Fruit fly (Drosophila melanogaster) whole organism, embryonic: ENCODE results near the gene RpS14a.

Experiments used
- ATbp ChIP-seq: fragments of 200-800 bp; sonication (Bioruptor generic); optimal IDR thresholded peaks from 2 replicates; lab custom pipeline; 2017; ENCODE audit warnings: missing biosample characterization, mild to moderate bottlenecking, missing genetic modification characterization, missing genetic modification reagents
- Atf6 ChIP-seq: fragments of 200-800 bp; sonication (Bioruptor generic); IDR thresholded peaks from 2 replicates; pipeline ENCODE4 v1.3.6; 2022; ENCODE audit warnings: missing biosample characterization, missing genetic modification characterization
- B-H1 ChIP-seq: fragments of 200-800 bp; sonication (Bioruptor generic); IDR thresholded peaks from 3 replicates; pipeline ENCODE4 v1.3.6; 2022; ENCODE audit warnings: missing biosample characterization, missing genetic modification characterization
- Bgb ChIP-seq: fragments of 200-800 bp; sonication (Bioruptor generic); IDR thresholded peaks from 2 replicates; pipeline ENCODE4 v1.3.6; 2022; ENCODE audit warnings: missing biosample characterization, missing genetic modification characterization; ENCODE audit not compliant: partially characterized antibody
- Blimp-1 ChIP-seq: fragments of 200-800 bp; sonication (Bioruptor generic); optimal IDR thresholded peaks from 3 replicates; lab custom pipeline; 2018; ENCODE audit warnings: missing biosample characterization, missing genetic modification characterization, mild to moderate bottlenecking, moderate library complexity, missing genetic modification reagents
- Bteb2 ChIP-seq: fragments of 200-800 bp; sonication (Bioruptor generic); optimal IDR thresholded peaks from 2 replicates; lab custom pipeline; 2016; ENCODE audit warnings: missing biosample characterization, missing genetic modification characterization
- C15 ChIP-seq: fragments of 200-800 bp; sonication (Bioruptor generic); IDR thresholded peaks from 3 replicates; pipeline ENCODE4 v1.3.6; 2022; ENCODE audit warnings: missing biosample characterization, missing genetic modification characterization
- CG10565 ChIP-seq: fragments of 200-800 bp; sonication (Bioruptor generic); optimal IDR thresholded peaks from 3 replicates; lab custom pipeline; 2016; ENCODE audit warnings: missing biosample characterization, mild to moderate bottlenecking, missing genetic modification characterization
- CG10979 ChIP-seq: fragments of 200-800 bp; sonication (Bioruptor generic); optimal IDR thresholded peaks from 2 replicates; lab custom pipeline; 2018; ENCODE audit warnings: missing biosample characterization, mild to moderate bottlenecking, missing genetic modification characterization, moderate library complexity
- CG11456 ChIP-seq: fragments of 200-800 bp; sonication (Bioruptor generic); IDR thresholded peaks from 3 replicates; pipeline ENCODE4 v1.3.6; 2022; ENCODE audit warnings: missing biosample characterization, missing genetic modification characterization
- CG11723 ChIP-seq: fragments of 200-800 bp; sonication (Bioruptor generic); optimal IDR thresholded peaks from 2 replicates; lab custom pipeline; 2017; ENCODE audit warnings: missing biosample characterization, mild to moderate bottlenecking, missing genetic modification characterization
- CG12071 ChIP-seq: fragments of 200-800 bp; sonication (Bioruptor generic); optimal IDR thresholded peaks from 3 replicates; lab custom pipeline; 2018; ENCODE audit warnings: missing biosample characterization, mild to moderate bottlenecking, missing genetic modification characterization
- CG12744 ChIP-seq: fragments of 200-800 bp; sonication (Bioruptor generic); optimal IDR thresholded peaks from 2 replicates; lab custom pipeline; 2016; ENCODE audit warnings: missing biosample characterization, missing genetic modification characterization
- CG12769 ChIP-seq: fragments of 200-800 bp; sonication (Bioruptor generic); optimal IDR thresholded peaks from 2 replicates; lab custom pipeline; 2019; ENCODE audit warnings: missing biosample characterization, mild to moderate bottlenecking, missing genetic modification characterization, moderate library complexity
- CG13424 ChIP-seq: fragments of 200-800 bp; sonication (Bioruptor generic); optimal IDR thresholded peaks from 2 replicates; lab custom pipeline; 2019; ENCODE audit warnings: missing biosample characterization, mild to moderate bottlenecking, missing genetic modification characterization, moderate library complexity
- CG15479 ChIP-seq: fragments of 200-800 bp; sonication (Bioruptor generic); optimal IDR thresholded peaks from 3 replicates; lab custom pipeline; 2019; ENCODE audit warnings: missing biosample characterization, mild to moderate bottlenecking, missing genetic modification characterization, moderate library complexity
- CG17802 ChIP-seq: fragments of 200-800 bp; sonication (Bioruptor generic); optimal IDR thresholded peaks from 2 replicates; lab custom pipeline; 2018; ENCODE audit warnings: missing biosample characterization, mild to moderate bottlenecking, missing genetic modification characterization, moderate library complexity
- CG42726 ChIP-seq: fragments of 200-800 bp; sonication (Bioruptor generic); IDR thresholded peaks from 2 replicates; pipeline ENCODE4 v1.3.6; 2022; ENCODE audit warnings: missing biosample characterization, missing genetic modification characterization; ENCODE audit not compliant: partially characterized antibody
- CG4424 ChIP-seq: fragments of 200-800 bp; sonication (Bioruptor generic); optimal IDR thresholded peaks from 3 replicates; lab custom pipeline; 2016; ENCODE audit warnings: missing biosample characterization, missing genetic modification characterization
- CG6175 ChIP-seq: fragments of 200-800 bp; sonication (Bioruptor generic); IDR thresholded peaks from 3 replicates; pipeline ENCODE4 v1.3.6; 2022; ENCODE audit warnings: missing biosample characterization, missing genetic modification characterization
- CG6254 ChIP-seq: fragments of 200-800 bp; sonication (Bioruptor generic); optimal IDR thresholded peaks from 3 replicates; lab custom pipeline; 2017; ENCODE audit warnings: mild to moderate bottlenecking, missing biosample characterization, missing genetic modification reagents, missing genetic modification characterization
- CG7556 ChIP-seq: fragments of 200-800 bp; sonication (Bioruptor generic); optimal IDR thresholded peaks from 2 replicates; lab custom pipeline; 2017; ENCODE audit warnings: missing biosample characterization, mild to moderate bottlenecking, missing genetic modification characterization
- CG8359 ChIP-seq: fragments of 200-800 bp; sonication (Bioruptor generic); optimal IDR thresholded peaks from 2 replicates; lab custom pipeline; 2017; ENCODE audit warnings: missing biosample characterization, mild to moderate bottlenecking, missing genetic modification characterization, borderline replicate concordance
- CG9609 ChIP-seq: fragments of 200-800 bp; sonication (Bioruptor generic); optimal IDR thresholded peaks from 3 replicates; lab custom pipeline; 2016; ENCODE audit warnings: missing biosample characterization, missing genetic modification characterization
- Camta ChIP-seq: fragments of 200-800 bp; sonication (Bioruptor generic); optimal IDR thresholded peaks from 2 replicates; lab custom pipeline; 2016; ENCODE audit warnings: missing biosample characterization, missing genetic modification characterization
- CkIIα-i1 ChIP-seq: fragments of 200-800 bp; sonication (Bioruptor generic); IDR thresholded peaks from 2 replicates; pipeline ENCODE4 v1.3.6; 2022; ENCODE audit warnings: missing biosample characterization, missing genetic modification characterization
- D ChIP-seq, 2 experiments: fragments of 200-800 bp in 1 of 2; fragments of >200 bp in 1 of 2; sonication (Bioruptor generic) in 1 of 2; optimal IDR thresholded peaks; 2 replicates in 1 of 2; 3 replicates in 1 of 2; lab custom pipeline; 2017; ENCODE audit warnings: mild to moderate bottlenecking in 1 of 2, missing biosample characterization in 1 of 2, missing genetic modification characterization in 1 of 2, missing genetic modification reagents in 1 of 2
- Dad ChIP-seq: fragments of 200-800 bp; sonication (Bioruptor generic); optimal IDR thresholded peaks from 3 replicates; lab custom pipeline; 2016; ENCODE audit warnings: missing biosample characterization, missing genetic modification characterization
- Dip3 ChIP-seq: fragments of 200-800 bp; sonication (Bioruptor generic); optimal IDR thresholded peaks from 3 replicates; lab custom pipeline; 2016; ENCODE audit warnings: missing biosample characterization, missing genetic modification characterization
- Drgx ChIP-seq: fragments of 200-800 bp; sonication (Bioruptor generic); IDR thresholded peaks from 2 replicates; pipeline ENCODE4 v1.3.6; 2022; ENCODE audit warnings: missing biosample characterization, missing genetic modification characterization
- Hand ChIP-seq: fragments of 200-800 bp; sonication (Bioruptor generic); optimal IDR thresholded peaks from 2 replicates; lab custom pipeline; 2017; ENCODE audit warnings: mild to moderate bottlenecking, missing biosample characterization, missing genetic modification reagents, missing genetic modification characterization
- Kr ChIP-seq: fragments of 200-800 bp; sonication (Bioruptor generic); optimal IDR thresholded peaks from 2 replicates; lab custom pipeline; 2017; ENCODE audit warnings: missing biosample characterization, mild to moderate bottlenecking, missing genetic modification characterization
- NFAT ChIP-seq: fragments of 200-800 bp; sonication (Bioruptor generic); IDR thresholded peaks from 2 replicates; pipeline ENCODE4 v1.3.6; 2022; ENCODE audit warnings: missing biosample characterization, missing genetic modification characterization
- Nf-YB ChIP-seq: fragments of 200-800 bp; sonication (Bioruptor generic); optimal IDR thresholded peaks from 3 replicates; lab custom pipeline; 2019; ENCODE audit warnings: missing biosample characterization, mild to moderate bottlenecking, missing genetic modification characterization, moderate library complexity
- cg ChIP-seq: fragments of 200-800 bp; sonication (Bioruptor generic); optimal IDR thresholded peaks from 3 replicates; lab custom pipeline; 2019; ENCODE audit warnings: missing biosample characterization, mild to moderate bottlenecking, missing genetic modification characterization, moderate library complexity
- chinmo ChIP-seq: fragments of 200-800 bp; sonication (Bioruptor generic); IDR thresholded peaks from 4 replicates; pipeline ENCODE4 v1.3.6; 2022; ENCODE audit warnings: missing biosample characterization, missing genetic modification characterization; ENCODE audit not compliant: partially characterized antibody
- dan ChIP-seq: fragments of 200-800 bp; sonication (Bioruptor generic); IDR thresholded peaks from 2 replicates; pipeline ENCODE4 v1.3.6; 2022; ENCODE audit warnings: missing biosample characterization, missing genetic modification characterization
- en ChIP-seq: fragments of 200-800 bp; sonication (Bioruptor generic); optimal IDR thresholded peaks from 2 replicates; lab custom pipeline; 2016; ENCODE audit warnings: missing biosample characterization, missing genetic modification characterization
- fd64A ChIP-seq: fragments of 200-800 bp; sonication (Bioruptor generic); optimal IDR thresholded peaks from 3 replicates; lab custom pipeline; 2018; ENCODE audit warnings: missing biosample characterization, mild to moderate bottlenecking, missing genetic modification characterization
- ham ChIP-seq: fragments of 200-800 bp; sonication (Bioruptor generic); IDR thresholded peaks from 2 replicates; pipeline ENCODE4 v1.3.6; 2022; ENCODE audit warnings: missing biosample characterization, missing genetic modification characterization
- hkb ChIP-seq, 2 experiments: fragments of 200-800 bp in 1 of 2; fragments of >200 bp in 1 of 2; sonication (Bioruptor generic) in 1 of 2; IDR thresholded peaks in 1 of 2; optimal IDR thresholded peaks in 1 of 2; 2 replicates each; pipeline versions ENCODE4 v1.3.6 to Lab custom; 2017 to 2022; ENCODE audit warnings: missing biosample characterization in 1 of 2, missing genetic modification characterization in 1 of 2
- jing ChIP-seq: fragments of 200-800 bp; sonication (Bioruptor generic); optimal IDR thresholded peaks from 2 replicates; lab custom pipeline; 2018; ENCODE audit warnings: missing biosample characterization, mild to moderate bottlenecking, missing genetic modification characterization
- lab ChIP-seq: fragments of 200-800 bp; sonication (Bioruptor generic); optimal IDR thresholded peaks from 3 replicates; lab custom pipeline; 2017; ENCODE audit warnings: missing biosample characterization, missing genetic modification characterization, mild to moderate bottlenecking, moderate library complexity, missing genetic modification reagents
- p53 ChIP-seq: fragments of 200-800 bp; sonication (Bioruptor generic); optimal IDR thresholded peaks from 2 replicates; lab custom pipeline; 2016; ENCODE audit warnings: missing biosample characterization, missing genetic modification characterization
- pnt ChIP-seq: fragments of 200-800 bp; sonication (Bioruptor generic); optimal IDR thresholded peaks from 3 replicates; lab custom pipeline; 2016; ENCODE audit warnings: missing biosample characterization, missing genetic modification characterization
- salm ChIP-seq: fragments of 200-800 bp; sonication (Bioruptor generic); optimal IDR thresholded peaks from 2 replicates; lab custom pipeline; 2018; ENCODE audit warnings: missing biosample characterization, mild to moderate bottlenecking, missing genetic modification characterization
- ssp ChIP-seq: fragments of 200-800 bp; sonication (Bioruptor generic); IDR thresholded peaks from 2 replicates; pipeline ENCODE4 v1.3.6; 2022; ENCODE audit warnings: missing biosample characterization, missing genetic modification characterization

The RpS14a gene

dm6 chrX:7901153-7902038 lies 32.1 kb upstream of the RpS14a start, which contains the start of the genes RpS6 and bys (continued):
- TF ChIP-seq CG7556 (GFP tag; lab: Kevin White, UChicago), result peak; percentile 49
- peak; percentile 59; the same call in 1 of the 4 replicates for TF ChIP-seq chinmo (GFP tag; lab: Robert Waterston, UW)
- TF ChIP-seq CG17802 (tag; lab: Kevin White, UChicago), result peak; percentile 34
- TF ChIP-seq CG12744 (GFP tag; lab: Kevin White, UChicago), result no peak
- peak; percentile 58 for TF ChIP-seq Bteb2 (GFP tag; lab: Kevin White, UChicago)
- TF ChIP-seq Dip3, result peak; percentile 28
- TF ChIP-seq Kr (GFP tag; lab: Kevin White, UChicago), result no peak
- peak; percentile 13 for TF ChIP-seq CG11723
- no peak for TF ChIP-seq Dad (GFP tag; lab: Kevin White, UChicago)
- no peak for TF ChIP-seq CG10565 (GFP tag; lab: Kevin White, UChicago)
- 0 out of 3 replicates have a peak, but pooled peaks have one; percentile 13 for TF ChIP-seq CG6175 (GFP tag; lab: Robert Waterston, UW)
- TF ChIP-seq C15 (GFP tag; lab: Robert Waterston, UW), result no peak
- peak; percentile 4 for TF ChIP-seq CG12769 (tag; lab: Kevin White, UChicago)
- no peak for TF ChIP-seq jing (GFP tag; lab: Kevin White, UChicago)
- peak; percentile 49 for TF ChIP-seq Drgx (GFP tag; lab: Robert Waterston, UW)
- TF ChIP-seq pnt (GFP tag; lab: Kevin White, UChicago), result no peak
- TF ChIP-seq salm (tag; lab: Kevin White, UChicago), result no peak
- TF ChIP-seq Nf-YB (GFP tag; lab: Kevin White, UChicago), result peak; percentile 3
- peak; percentile 81 for TF ChIP-seq CG11456 (GFP tag; lab: Robert Waterston, UW)
- no peak for TF ChIP-seq dan (GFP tag; lab: Robert Waterston, UW)
- TF ChIP-seq CG12071 (GFP tag; lab: Kevin White, UChicago), result peak; percentile 55
- TF ChIP-seq p53, result peak; percentile 21
- TF ChIP-seq Atf6 (GFP tag; lab: Robert Waterston, UW), result no peak
- TF ChIP-seq CG9609, result no peak
- TF ChIP-seq NFAT, result peak; percentile 81
- TF ChIP-seq Blimp-1 (GFP tag; lab: Kevin White, UChicago), result no peak
- peak; percentile 14; the same call in 1 of the 3 replicates for TF ChIP-seq B-H1
- TF ChIP-seq D (optimal IDR thresholded peaks at IDR 0.05; lab: Kevin White, UChicago), result no peak
- peak; percentile 10 for TF ChIP-seq D (GFP tag; optimal IDR thresholded peaks at IDR 0.05; lab: Kevin White, UChicago)
- TF ChIP-seq CG42726, result peak; percentile 89; the same call in 1 of the 2 replicates
- no peak for TF ChIP-seq cg (GFP tag; lab: Kevin White, UChicago)
- TF ChIP-seq Camta, result no peak
- TF ChIP-seq CG10979 (tag; lab: Kevin White, UChicago), result peak; percentile 2
- TF ChIP-seq ham (GFP tag; lab: Robert Waterston, UW), result no peak
- TF ChIP-seq Hand (GFP tag; lab: Kevin White, UChicago), result no peak
- TF ChIP-seq CG15479, result peak; percentile 26
- TF ChIP-seq fd64A (GFP tag; lab: Kevin White, UChicago), result peak; percentile 19
- TF ChIP-seq CG6254, result peak; percentile 11
- peak; percentile 39 for TF ChIP-seq CG4424 (GFP tag; lab: Kevin White, UChicago)
- peak; percentile 84 for TF ChIP-seq Bgb (GFP tag; lab: Robert Waterston, UW)
- no peak for TF ChIP-seq hkb (optimal IDR thresholded peaks at IDR 0.05; lab: Kevin White, UChicago)
- peak; percentile 35; the same call in 1 of the 2 replicates for TF ChIP-seq hkb (GFP tag; IDR thresholded peaks at IDR 0.05; lab: Robert Waterston, UW)
- TF ChIP-seq CG8359 (GFP tag; lab: Kevin White, UChicago), result no peak
- no peak for TF ChIP-seq ATbp (GFP tag; lab: Kevin White, UChicago)
- 0 out of 2 replicates have a peak, but pooled peaks have one; percentile 19 for TF ChIP-seq ssp (GFP tag; lab: Robert Waterston, UW)
- peak; percentile 80 for TF ChIP-seq lab (GFP tag; lab: Kevin White, UChicago)
- TF ChIP-seq CG13424 (tag; lab: Kevin White, UChicago), result peak; percentile 11
- TF ChIP-seq CkIIα-i1 (GFP tag; lab: Robert Waterston, UW), result no peak
- TF ChIP-seq en (GFP tag; lab: Kevin White, UChicago), result no peak
